Fruit fly (Drosophila melanogaster) whole organism, pupa: Measurements from ENCODE around the gene CG43179.
A peak's percentile ranks its signal among the peaks of the same experiment; 100 is the strongest.

Experiments used
- CG10348 ChIP-seq: fragments of 200-800 bp; sonication (Bioruptor generic); IDR thresholded peaks from 2 replicates; pipeline ENCODE4 v1.3.6; 2022; ENCODE audit warnings: missing biosample characterization, missing genetic modification characterization
- CG12605 ChIP-seq: fragments of 200-800 bp; sonication (Bioruptor generic); IDR thresholded peaks from 2 replicates; pipeline ENCODE4 v1.3.6; 2022; ENCODE audit warnings: missing biosample characterization, missing genetic modification characterization
- CG13204 ChIP-seq: fragments of 200-800 bp; sonication (Bioruptor generic); optimal IDR thresholded peaks from 2 replicates; lab custom pipeline; 2018; ENCODE audit warnings: missing biosample characterization, mild to moderate bottlenecking, missing genetic modification characterization, moderate library complexity
- CG14655 ChIP-seq: fragments of 200-800 bp; sonication (Bioruptor generic); optimal IDR thresholded peaks from 3 replicates; lab custom pipeline; 2017; ENCODE audit warnings: mild to moderate bottlenecking, missing biosample characterization, missing genetic modification reagents, missing genetic modification characterization
- CG15710 ChIP-seq: fragments of 200-800 bp; sonication (Bioruptor generic); optimal IDR thresholded peaks from 2 replicates; lab custom pipeline; 2018; ENCODE audit warnings: missing biosample characterization, mild to moderate bottlenecking, missing genetic modification characterization, moderate library complexity
- CG17806 ChIP-seq: fragments of 200-800 bp; sonication (Bioruptor generic); optimal IDR thresholded peaks from 2 replicates; lab custom pipeline; 2018; ENCODE audit warnings: missing biosample characterization, mild to moderate bottlenecking, missing genetic modification characterization, moderate library complexity
- CG32121 ChIP-seq: fragments of 200-800 bp; sonication (Bioruptor generic); IDR thresholded peaks from 2 replicates; pipeline ENCODE4 v1.3.6; 2022; ENCODE audit warnings: missing biosample characterization, missing genetic modification characterization
- CG34367 ChIP-seq: fragments of 200-800 bp; sonication (Bioruptor generic); optimal IDR thresholded peaks from 2 replicates; lab custom pipeline; 2018; ENCODE audit warnings: missing biosample characterization, mild to moderate bottlenecking, missing genetic modification characterization
- CG4496 ChIP-seq: fragments of 200-800 bp; sonication (Bioruptor generic); IDR thresholded peaks from 3 replicates; pipeline ENCODE4 v1.3.6; 2022; ENCODE audit warnings: missing biosample characterization, missing genetic modification characterization
- CG8159 ChIP-seq: fragments of 200-800 bp; sonication (Bioruptor generic); optimal IDR thresholded peaks from 3 replicates; lab custom pipeline; 2018; ENCODE audit warnings: missing biosample characterization, mild to moderate bottlenecking, missing genetic modification characterization, moderate library complexity
- CG8301 ChIP-seq: fragments of 200-800 bp; sonication (Bioruptor generic); optimal IDR thresholded peaks from 2 replicates; lab custom pipeline; 2018; ENCODE audit warnings: missing biosample characterization, mild to moderate bottlenecking, missing genetic modification characterization
- CG9948 ChIP-seq: fragments of 200-800 bp; sonication (Bioruptor generic); optimal IDR thresholded peaks from 2 replicates; lab custom pipeline; 2018; ENCODE audit warnings: missing biosample characterization, mild to moderate bottlenecking, missing genetic modification characterization, moderate library complexity
- D1 ChIP-seq: fragments of 200-800 bp; sonication (Bioruptor generic); optimal IDR thresholded peaks from 2 replicates; lab custom pipeline; 2018; ENCODE audit warnings: missing biosample characterization, mild to moderate bottlenecking, missing genetic modification characterization, moderate library complexity
- EcR ChIP-seq: fragments of 200-800 bp; sonication (Bioruptor generic); optimal IDR thresholded peaks from 3 replicates; lab custom pipeline; 2019; ENCODE audit warnings: missing biosample characterization, missing genetic modification characterization, mild to moderate bottlenecking, moderate library complexity, missing genetic modification reagents
- Ets98B ChIP-seq: fragments of 200-800 bp; sonication (Bioruptor generic); IDR thresholded peaks from 2 replicates; pipeline ENCODE4 v1.3.6; 2022; ENCODE audit warnings: missing biosample characterization, missing genetic modification characterization
- Pif1A ChIP-seq: fragments of 200-800 bp; sonication (Bioruptor generic); optimal IDR thresholded peaks from 3 replicates; lab custom pipeline; 2016; ENCODE audit warnings: missing biosample characterization, missing genetic modification characterization
- Pif1B ChIP-seq: fragments of 200-800 bp; sonication (Bioruptor generic); optimal IDR thresholded peaks from 3 replicates; lab custom pipeline; 2016; ENCODE audit warnings: missing biosample characterization, missing genetic modification characterization
- Snoo ChIP-seq: fragments of 200-800 bp; sonication (Bioruptor generic); optimal IDR thresholded peaks from 3 replicates; lab custom pipeline; 2017; ENCODE audit warnings: missing biosample characterization, mild to moderate bottlenecking, missing genetic modification characterization, inconsistent platforms
- fd96Ca ChIP-seq: fragments of 200-800 bp; sonication (Bioruptor generic); IDR thresholded peaks from 3 replicates; pipeline ENCODE4 v1.3.6; 2022; ENCODE audit warnings: missing biosample characterization, missing genetic modification characterization
- gl ChIP-seq: fragments of 200-800 bp; sonication (Bioruptor generic); optimal IDR thresholded peaks from 2 replicates; lab custom pipeline; 2018; ENCODE audit warnings: missing biosample characterization, mild to moderate bottlenecking, missing genetic modification characterization
- rn ChIP-seq: fragments of 200-800 bp; sonication (Bioruptor generic); IDR thresholded peaks from 2 replicates; pipeline ENCODE4 v1.3.6; 2022; ENCODE audit warnings: missing biosample characterization, missing genetic modification characterization

CG43179 gene

DNA sequence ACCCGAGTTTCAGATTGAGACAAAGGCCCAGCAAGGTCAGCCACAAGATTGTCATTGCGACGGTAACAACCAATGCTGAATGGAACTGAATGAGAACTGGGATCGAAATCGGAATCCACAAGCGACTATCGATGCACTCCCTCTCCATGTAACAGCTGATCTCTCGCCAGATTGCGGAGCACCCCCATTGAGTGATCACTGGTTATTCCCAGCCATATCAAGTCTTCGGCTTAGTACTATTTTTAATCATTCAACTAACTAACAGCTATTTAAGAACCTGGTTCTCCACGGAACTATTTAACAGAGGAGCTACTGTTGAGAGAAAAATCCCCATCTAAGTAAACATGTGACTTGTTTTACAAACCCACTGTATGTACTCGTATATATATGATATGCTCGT lies 29.2 kb upstream of the CG43179 start, which contains the start of gene CG9631:
CG9631 (minus strand) TSS at position 101 of the 400 bp plus-strand sequence.
- TF ChIP-seq CG10348 (GFP tag; lab: Robert Waterston, UW) = no peak
- no peak for TF ChIP-seq CG4496
- TF ChIP-seq gl (tag; lab: Kevin White, UChicago) = no peak
- no peak for TF ChIP-seq CG8301 (tag; lab: Kevin White, UChicago)
- TF ChIP-seq CG34367 = no peak
- TF ChIP-seq CG8159 = no peak

DNA sequence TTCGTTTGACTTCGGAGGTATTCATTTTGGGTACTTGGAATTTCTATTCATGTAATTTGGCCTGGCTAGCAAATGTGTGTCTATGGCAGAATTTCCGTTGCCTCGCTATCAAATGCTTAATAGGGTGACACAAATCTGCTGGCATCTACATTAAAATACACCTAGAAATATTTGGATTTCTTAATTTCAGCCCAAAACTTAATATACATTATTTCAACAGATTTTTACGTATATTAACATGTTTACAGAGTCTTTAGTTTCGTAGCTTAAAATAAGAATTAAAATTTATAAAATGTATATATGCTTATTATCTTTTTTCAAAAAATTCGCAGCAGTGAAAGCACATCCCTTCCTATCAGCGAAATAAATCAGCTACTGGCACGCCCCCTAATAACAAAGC lies 26.9 kb upstream of the CG43179 start, which contains the start of gene CG9624:
CG9624 (minus strand) TSS at position 101 of the 400 bp plus-strand sequence.
- no peak for TF ChIP-seq D1

DNA sequence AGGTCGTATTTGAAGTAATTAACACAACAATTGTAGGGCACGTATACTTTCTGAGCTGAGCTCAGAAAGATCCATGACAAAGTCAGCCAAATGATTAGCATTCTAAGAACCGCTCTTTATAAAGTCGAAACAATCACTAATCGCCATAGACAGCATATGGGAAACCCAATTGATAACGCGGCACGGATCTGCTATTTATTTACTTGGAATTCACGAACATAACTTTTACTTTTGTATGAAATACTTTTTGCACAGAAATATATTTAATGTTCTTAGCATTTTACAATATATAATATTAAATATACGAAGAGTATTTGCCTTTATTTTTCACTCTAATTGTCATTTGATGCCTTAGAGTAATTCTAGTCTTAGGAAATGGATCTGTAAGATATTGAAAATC lies 11.3 kb upstream of the CG43179 start, which contains the start of gene CG43291:
CG43291 (minus strand) TSS at position 101 of the 400 bp plus-strand sequence.
- no peak for TF ChIP-seq Snoo (tag; lab: Kevin White, UChicago)
- TF ChIP-seq CG14655 (GFP tag; lab: Kevin White, UChicago) = no peak
- no peak for TF ChIP-seq CG34367

DNA sequence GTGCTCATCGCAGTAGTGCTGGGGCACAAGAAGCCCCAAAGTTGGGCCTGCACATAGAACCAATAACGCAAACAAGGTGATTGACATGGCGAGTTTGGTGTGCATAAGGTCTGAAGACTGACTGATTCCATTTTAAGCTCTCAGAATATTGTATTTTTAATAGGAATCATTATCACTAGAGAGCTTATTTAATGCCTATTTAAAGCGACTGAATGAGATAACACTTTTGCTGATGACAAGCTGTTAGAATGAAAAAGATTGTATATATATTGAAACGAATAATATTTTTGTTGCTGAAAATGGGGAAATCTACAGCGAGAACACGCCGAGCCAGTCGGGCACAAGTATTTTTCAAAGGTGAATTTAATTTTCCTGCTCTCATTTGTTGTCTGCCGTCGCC lies 10.5 kb upstream of the CG43179 start, which contains the start of gene CG9616:
CG9616 (minus strand) TSS at position 101 of the 400 bp plus-strand sequence.
- TF ChIP-seq CG17806 (tag; lab: Kevin White, UChicago) = no peak
- no peak for TF ChIP-seq CG34367
- TF ChIP-seq CG9948 = no peak
- no peak for TF ChIP-seq Ets98B (GFP tag; lab: Robert Waterston, UW)
- no peak for TF ChIP-seq CG15710 (tag; lab: Kevin White, UChicago)
- no peak for TF ChIP-seq D1
- TF ChIP-seq CG8159 = no peak
- no peak for TF ChIP-seq gl (tag; lab: Kevin White, UChicago)
- TF ChIP-seq Pif1B = no peak
- no peak for TF ChIP-seq CG13204 (GFP tag; lab: Kevin White, UChicago)
- TF ChIP-seq CG4496 = no peak

DNA sequence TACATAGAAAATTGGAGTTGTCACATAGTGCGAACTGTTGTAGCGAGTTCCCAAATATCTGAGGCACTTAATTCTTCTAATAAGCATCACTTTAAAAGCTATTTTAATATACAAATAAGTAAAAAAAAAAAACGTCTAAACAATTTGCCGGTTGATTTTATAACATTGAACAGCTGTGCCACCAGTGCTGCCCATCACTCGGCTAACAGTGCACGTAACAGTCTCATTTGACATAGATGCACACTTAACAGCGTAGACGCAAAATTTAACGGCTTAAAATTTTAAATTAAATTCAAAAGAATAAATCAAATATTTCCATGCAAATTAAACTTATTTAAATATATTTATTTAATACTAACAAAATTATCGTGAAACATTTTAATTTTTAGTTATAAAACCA lies 3.9 kb downstream of the CG43179 start, which contains the start of gene MetRS-m:
MetRS-m (minus strand) TSS at position 171 of the 400 bp plus-strand sequence.
- TF ChIP-seq D1 = no peak
- no peak for TF ChIP-seq Pif1B
- no peak for TF ChIP-seq Pif1A
- TF ChIP-seq EcR = no peak
- no peak for TF ChIP-seq CG15710 (tag; lab: Kevin White, UChicago)
- no peak for TF ChIP-seq Ets98B (GFP tag; lab: Robert Waterston, UW)
- no peak for TF ChIP-seq rn (GFP tag; lab: Robert Waterston, UW)
- no peak for TF ChIP-seq CG34367
- no peak for TF ChIP-seq Snoo (tag; lab: Kevin White, UChicago)
- no peak for TF ChIP-seq CG17806 (tag; lab: Kevin White, UChicago)
- TF ChIP-seq CG12605 (GFP tag; lab: Robert Waterston, UW) = no peak
- no peak for TF ChIP-seq CG8159
- TF ChIP-seq CG8301 (tag; lab: Kevin White, UChicago) = no peak
- no peak for TF ChIP-seq fd96Ca (GFP tag; lab: Robert Waterston, UW)
- no peak for TF ChIP-seq CG10348 (GFP tag; lab: Robert Waterston, UW)

DNA sequence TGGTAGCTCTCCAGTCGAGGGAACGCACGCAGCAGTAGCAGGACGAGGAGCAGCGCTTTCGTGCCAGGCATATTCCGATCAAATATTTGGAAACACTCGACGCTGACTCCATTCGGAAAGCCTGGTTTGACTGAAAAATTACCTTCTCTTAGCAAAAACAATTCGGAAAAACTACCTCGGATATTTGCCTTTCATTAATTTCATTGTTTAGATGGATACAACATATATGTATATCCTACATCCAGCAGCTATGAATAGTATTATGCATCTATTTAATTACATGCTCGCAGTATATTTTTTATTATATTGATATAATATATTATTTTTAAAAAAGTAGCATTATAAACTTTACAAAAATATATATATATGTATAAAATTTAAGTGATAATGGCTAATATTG lies 5.2 kb downstream of the CG43179 start, which contains the start of gene CG14840:
CG14840 (minus strand) TSS at position 101 of the 400 bp plus-strand sequence.
- no peak for TF ChIP-seq CG10348 (GFP tag; lab: Robert Waterston, UW)

DNA sequence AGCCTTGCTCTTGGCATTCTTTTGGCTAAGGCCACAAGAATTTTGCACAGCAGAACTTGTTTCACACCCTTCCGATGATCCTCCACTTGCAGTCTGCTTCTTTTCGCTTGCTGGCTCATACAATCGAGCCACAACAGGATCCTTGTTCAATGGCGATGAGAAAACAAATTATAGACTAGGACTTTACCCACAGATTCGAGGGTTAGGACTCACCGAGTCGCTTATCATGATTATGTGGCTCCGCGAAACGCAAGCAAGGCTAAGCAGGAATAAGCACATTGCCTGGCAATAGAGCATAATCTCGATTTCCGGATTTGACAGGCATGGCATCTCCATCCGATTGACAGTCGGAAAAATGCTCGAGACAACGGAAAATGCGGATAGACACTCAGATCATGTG lies 6.2 kb downstream of the CG43179 start, which contains the start of the genes CG14839 and CG14841:
CG14839 (plus strand) TSS at position 301 of the 400 bp plus-strand sequence.
CG14841 (minus strand) TSS at position 332 of the 400 bp plus-strand sequence.
- TF ChIP-seq CG13204 (GFP tag; lab: Kevin White, UChicago) (no peak), fd96Ca (GFP tag; lab: Robert Waterston, UW) (no peak), gl (tag; lab: Kevin White, UChicago) (no peak), CG32121 (no peak), Ets98B (GFP tag; lab: Robert Waterston, UW) (no peak)

DNA sequence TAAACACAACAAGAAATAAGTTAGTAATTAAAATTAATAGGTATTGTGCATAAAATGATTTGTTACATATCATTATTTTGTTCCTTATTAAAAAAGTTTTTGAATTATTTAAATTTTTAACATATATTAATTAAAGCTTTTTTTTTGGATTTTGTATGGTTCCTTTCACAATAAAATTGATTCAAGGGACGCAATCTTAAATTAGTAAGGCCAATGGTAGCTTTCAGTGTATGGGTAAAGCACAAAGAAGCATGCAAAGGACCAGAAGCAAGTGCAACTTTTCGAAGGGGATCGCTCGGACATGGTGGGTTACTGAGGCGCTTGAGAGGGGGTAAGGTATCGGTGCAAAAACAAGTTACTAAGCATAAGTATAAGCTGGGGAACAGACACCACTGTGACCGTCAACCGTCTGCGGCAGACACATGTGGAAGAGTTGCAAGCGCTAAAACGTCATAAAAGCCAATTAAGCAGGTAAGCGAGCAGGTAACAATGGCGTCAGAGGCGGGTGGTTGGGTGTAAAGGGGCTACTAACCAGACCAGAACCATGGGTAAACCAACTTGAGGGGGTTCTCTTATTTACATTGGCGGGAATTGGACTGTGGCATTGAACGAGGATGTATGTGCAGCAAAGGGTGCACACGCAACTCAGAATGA lies 19.7 kb downstream of the CG43179 start:
- TF ChIP-seq CG13204 (GFP tag; lab: Kevin White, UChicago) (peak; percentile 32), CG9948 (no peak), Ets98B (GFP tag; lab: Robert Waterston, UW) (no peak), CG12605 (GFP tag; lab: Robert Waterston, UW) (no peak), CG10348 (GFP tag; lab: Robert Waterston, UW) (no peak), gl (tag; lab: Kevin White, UChicago) (no peak), fd96Ca (GFP tag; lab: Robert Waterston, UW) (no peak), D1 (no peak), CG4496 (0 out of 3 replicates have a peak, but pooled peaks have one; percentile 23), Pif1A (no peak), Snoo (tag; lab: Kevin White, UChicago) (no peak), CG17806 (tag; lab: Kevin White, UChicago) (peak; percentile 66), CG34367 (peak; percentile 52), rn (GFP tag; lab: Robert Waterston, UW) (no peak), CG14655 (GFP tag; lab: Kevin White, UChicago) (no peak), CG32121 (no peak), CG15710 (tag; lab: Kevin White, UChicago) (peak; percentile 64), Pif1B (no peak), CG8159 (peak; percentile 76), CG8301 (tag; lab: Kevin White, UChicago) (no peak), EcR (peak; percentile 51)
